Fruit fly (Drosophila melanogaster) whole organism, embryonic: ENCODE data around the gene Gclm.

Experiments used
- B-H2 ChIP-seq: fragments of 200-800 bp; sonication (Bioruptor generic); optimal IDR thresholded peaks from 2 replicates; lab custom pipeline; 2018; ENCODE audit warnings: missing biosample characterization, mild to moderate bottlenecking, missing genetic modification characterization
- Bteb2 ChIP-seq: fragments of 200-800 bp; sonication (Bioruptor generic); optimal IDR thresholded peaks from 2 replicates; lab custom pipeline; 2016; ENCODE audit warnings: missing biosample characterization, missing genetic modification characterization
- CG1024 ChIP-seq: fragments of 200-800 bp; sonication (Bioruptor generic); IDR thresholded peaks from 2 replicates; pipeline ENCODE4 v1.3.6; 2022; ENCODE audit warnings: missing biosample characterization, missing genetic modification characterization
- CG10654 ChIP-seq: fragments of 200-800 bp; sonication (Bioruptor generic); optimal IDR thresholded peaks from 2 replicates; lab custom pipeline; 2016; ENCODE audit warnings: missing biosample characterization, missing genetic modification characterization
- CG12219 ChIP-seq: fragments of 200-800 bp; sonication (Bioruptor generic); optimal IDR thresholded peaks from 3 replicates; lab custom pipeline; 2018; ENCODE audit warnings: missing biosample characterization, mild to moderate bottlenecking, missing genetic modification characterization
- CG12299 ChIP-seq: fragments of 200-800 bp; sonication (Bioruptor generic); optimal IDR thresholded peaks from 2 replicates; lab custom pipeline; 2018; ENCODE audit warnings: missing biosample characterization, mild to moderate bottlenecking, missing genetic modification characterization
- CG12659 ChIP-seq: fragments of 200-800 bp; sonication (Bioruptor generic); optimal IDR thresholded peaks from 3 replicates; lab custom pipeline; 2017; ENCODE audit warnings: mild to moderate bottlenecking, missing biosample characterization, missing genetic modification reagents, missing genetic modification characterization
- CG12744 ChIP-seq: fragments of 200-800 bp; sonication (Bioruptor generic); optimal IDR thresholded peaks from 2 replicates; lab custom pipeline; 2016; ENCODE audit warnings: missing biosample characterization, missing genetic modification characterization
- CG13624 ChIP-seq: fragments of 200-800 bp; sonication (Bioruptor generic); optimal IDR thresholded peaks from 2 replicates; lab custom pipeline; 2016; ENCODE audit warnings: missing biosample characterization, missing genetic modification characterization
- CG14050 ChIP-seq: fragments of 200-800 bp; sonication (Bioruptor generic); IDR thresholded peaks from 3 replicates; pipeline ENCODE4 v1.3.6; 2022; ENCODE audit warnings: missing biosample characterization, missing genetic modification characterization
- CG14441 ChIP-seq: fragments of 200-800 bp; sonication (Bioruptor generic); IDR thresholded peaks from 2 replicates; pipeline ENCODE4 v1.3.6; 2022; ENCODE audit warnings: missing biosample characterization, missing genetic modification characterization
- CG15479 ChIP-seq: fragments of 200-800 bp; sonication (Bioruptor generic); optimal IDR thresholded peaks from 3 replicates; lab custom pipeline; 2019; ENCODE audit warnings: missing biosample characterization, mild to moderate bottlenecking, missing genetic modification characterization, moderate library complexity
- CG15601 ChIP-seq: fragments of 200-800 bp; sonication (Bioruptor generic); optimal IDR thresholded peaks from 3 replicates; lab custom pipeline; 2019; ENCODE audit warnings: missing biosample characterization, mild to moderate bottlenecking, missing genetic modification characterization, moderate library complexity
- CG17186 ChIP-seq: fragments of 200-800 bp; sonication (Bioruptor generic); optimal IDR thresholded peaks from 3 replicates; lab custom pipeline; 2017; ENCODE audit warnings: missing biosample characterization, missing genetic modification reagents, missing genetic modification characterization
- CG17361 ChIP-seq: fragments of 200-800 bp; sonication (Bioruptor generic); IDR thresholded peaks from 3 replicates; pipeline ENCODE4 v1.3.6; 2022; ENCODE audit warnings: missing biosample characterization, missing genetic modification characterization
- CG18599 ChIP-seq: fragments of 200-800 bp; sonication (Bioruptor generic); optimal IDR thresholded peaks from 3 replicates; lab custom pipeline; 2017; ENCODE audit warnings: missing biosample characterization, missing genetic modification characterization, mild to moderate bottlenecking, moderate library complexity, missing genetic modification reagents
- CG31224 ChIP-seq: fragments of 200-800 bp; sonication (Bioruptor generic); IDR thresholded peaks from 2 replicates; pipeline ENCODE4 v1.3.6; 2022; ENCODE audit warnings: missing biosample characterization, missing genetic modification characterization
- CG4820 ChIP-seq: fragments of 200-800 bp; sonication (Bioruptor generic); optimal IDR thresholded peaks from 3 replicates; lab custom pipeline; 2016; ENCODE audit warnings: missing biosample characterization, missing genetic modification characterization
- CG6765 ChIP-seq: fragments of 200-800 bp; sonication (Bioruptor generic); optimal IDR thresholded peaks from 3 replicates; lab custom pipeline; 2017; ENCODE audit warnings: missing biosample characterization, mild to moderate bottlenecking, missing genetic modification characterization
- CG7556 ChIP-seq: fragments of 200-800 bp; sonication (Bioruptor generic); optimal IDR thresholded peaks from 2 replicates; lab custom pipeline; 2017; ENCODE audit warnings: missing biosample characterization, mild to moderate bottlenecking, missing genetic modification characterization
- CG7963 ChIP-seq: fragments of 200-800 bp; sonication (Bioruptor generic); IDR thresholded peaks from 3 replicates; pipeline ENCODE4 v1.3.6; 2022; ENCODE audit warnings: missing biosample characterization, missing genetic modification characterization; ENCODE audit not compliant: partially characterized antibody
- CG8388 ChIP-seq: fragments of 200-800 bp; sonication (Bioruptor generic); optimal IDR thresholded peaks from 2 replicates; lab custom pipeline; 2019; ENCODE audit warnings: missing biosample characterization, mild to moderate bottlenecking, missing genetic modification characterization, moderate library complexity
- D19B ChIP-seq: fragments of 200-800 bp; sonication (Bioruptor generic); optimal IDR thresholded peaks from 2 replicates; lab custom pipeline; 2017; ENCODE audit warnings: missing biosample characterization, mild to moderate bottlenecking, missing genetic modification characterization
- Dip2 ChIP-seq: fragments of 200-800 bp; sonication (Bioruptor generic); IDR thresholded peaks from 2 replicates; pipeline ENCODE4 v1.3.6; 2022; ENCODE audit warnings: missing biosample characterization, missing genetic modification characterization
- Fer2 ChIP-seq: fragments of 200-800 bp; sonication (Bioruptor generic); optimal IDR thresholded peaks from 2 replicates; lab custom pipeline; 2018; ENCODE audit warnings: missing biosample characterization, mild to moderate bottlenecking, missing genetic modification characterization, moderate library complexity
- HHEX ChIP-seq: fragments of 200-800 bp; sonication (Bioruptor generic); optimal IDR thresholded peaks from 3 replicates; lab custom pipeline; 2017; ENCODE audit warnings: missing biosample characterization, mild to moderate bottlenecking, missing genetic modification characterization, missing genetic modification reagents
- Lhr ChIP-seq: fragments of 200-800 bp; sonication (Bioruptor generic); optimal IDR thresholded peaks from 3 replicates; lab custom pipeline; 2017; ENCODE audit warnings: mild to moderate bottlenecking, missing biosample characterization, missing genetic modification reagents, missing genetic modification characterization
- MESR4 ChIP-seq: fragments of 200-800 bp; sonication (Bioruptor generic); optimal IDR thresholded peaks from 2 replicates; lab custom pipeline; 2018; ENCODE audit warnings: missing biosample characterization, mild to moderate bottlenecking, missing genetic modification characterization, moderate library complexity
- MTF-1 ChIP-seq: fragments of 200-800 bp; sonication (Bioruptor generic); optimal IDR thresholded peaks from 2 replicates; lab custom pipeline; 2018; ENCODE audit warnings: missing biosample characterization, mild to moderate bottlenecking, missing genetic modification characterization, borderline replicate concordance
- Myb ChIP-seq: fragments of 200-800 bp; sonication (Bioruptor generic); optimal IDR thresholded peaks from 2 replicates; lab custom pipeline; 2016; ENCODE audit warnings: missing biosample characterization, missing genetic modification characterization
- abd-A ChIP-seq: fragments of 200-800 bp; sonication (Bioruptor generic); optimal IDR thresholded peaks from 3 replicates; lab custom pipeline; 2019; ENCODE audit warnings: missing biosample characterization, mild to moderate bottlenecking, missing genetic modification characterization, moderate library complexity
- chinmo ChIP-seq: fragments of 200-800 bp; sonication (Bioruptor generic); IDR thresholded peaks from 4 replicates; pipeline ENCODE4 v1.3.6; 2022; ENCODE audit warnings: missing biosample characterization, missing genetic modification characterization; ENCODE audit not compliant: partially characterized antibody
- disco-r ChIP-seq: fragments of 200-800 bp; sonication (Bioruptor generic); optimal IDR thresholded peaks from 2 replicates; lab custom pipeline; 2016; ENCODE audit warnings: missing biosample characterization, missing genetic modification characterization
- ewg ChIP-seq: fragments of 200-800 bp; sonication (Bioruptor generic); optimal IDR thresholded peaks from 3 replicates; lab custom pipeline; 2017; ENCODE audit warnings: mild to moderate bottlenecking, missing biosample characterization, missing genetic modification reagents, missing genetic modification characterization
- fu2 ChIP-seq: fragments of 200-800 bp; sonication (Bioruptor generic); optimal IDR thresholded peaks from 2 replicates; lab custom pipeline; 2016; ENCODE audit warnings: missing biosample characterization, missing genetic modification characterization
- gcm ChIP-seq: fragments of 200-800 bp; sonication (Bioruptor generic); optimal IDR thresholded peaks from 2 replicates; lab custom pipeline; 2019; ENCODE audit warnings: missing biosample characterization, mild to moderate bottlenecking, missing genetic modification characterization, moderate library complexity
- gfzf ChIP-seq: fragments of 200-800 bp; sonication (Bioruptor generic); optimal IDR thresholded peaks from 2 replicates; lab custom pipeline; 2016; ENCODE audit warnings: missing biosample characterization, mild to moderate bottlenecking, missing genetic modification characterization, moderate library complexity
- hb ChIP-seq: fragments of 200-800 bp; sonication (Bioruptor generic); IDR thresholded peaks from 3 replicates; pipeline ENCODE4 v1.3.6; 2022; ENCODE audit warnings: missing biosample characterization, missing genetic modification characterization; ENCODE audit not compliant: partially characterized antibody
- nom ChIP-seq: fragments of 200-800 bp; sonication (Bioruptor generic); optimal IDR thresholded peaks from 2 replicates; lab custom pipeline; 2017; ENCODE audit warnings: missing biosample characterization, missing genetic modification characterization, mild to moderate bottlenecking, moderate library complexity, missing genetic modification reagents
- onecut ChIP-seq: fragments of 200-800 bp; sonication (Bioruptor generic); IDR thresholded peaks from 2 replicates; pipeline ENCODE4 v1.3.6; 2022; ENCODE audit warnings: missing biosample characterization, missing genetic modification characterization
- peb ChIP-seq: fragments of 200-800 bp; sonication (Bioruptor generic); IDR thresholded peaks from 2 replicates; pipeline ENCODE4 v1.3.6; 2022; ENCODE audit warnings: missing biosample characterization, missing genetic modification characterization
- ro ChIP-seq: fragments of 200-800 bp; sonication (Bioruptor generic); IDR thresholded peaks from 2 replicates; pipeline ENCODE4 v1.3.6; 2022; ENCODE audit warnings: missing biosample characterization, missing genetic modification characterization
- seq ChIP-seq: fragments of 200-800 bp; sonication (Bioruptor generic); IDR thresholded peaks from 2 replicates; pipeline ENCODE4 v1.3.6; 2022; ENCODE audit warnings: missing biosample characterization, missing genetic modification characterization
- sna ChIP-seq: fragments of 200-800 bp; sonication (Bioruptor generic); IDR thresholded peaks from 2 replicates; pipeline ENCODE4 v1.3.6; 2022; ENCODE audit warnings: missing biosample characterization, missing genetic modification characterization; ENCODE audit not compliant: partially characterized antibody
- yki ChIP-seq: fragments of >200 bp; optimal IDR thresholded peaks from 3 replicates; lab custom pipeline; 2018
- zen ChIP-seq: fragments of 200-800 bp; sonication (Bioruptor generic); optimal IDR thresholded peaks from 3 replicates; lab custom pipeline; 2018; ENCODE audit warnings: missing biosample characterization, mild to moderate bottlenecking, missing genetic modification characterization, moderate library complexity
- zfh2 ChIP-seq: fragments of 200-800 bp; sonication (Bioruptor generic); optimal IDR thresholded peaks from 2 replicates; lab custom pipeline; 2016; ENCODE audit warnings: missing biosample characterization, missing genetic modification characterization

Gene Gclm

DNA sequence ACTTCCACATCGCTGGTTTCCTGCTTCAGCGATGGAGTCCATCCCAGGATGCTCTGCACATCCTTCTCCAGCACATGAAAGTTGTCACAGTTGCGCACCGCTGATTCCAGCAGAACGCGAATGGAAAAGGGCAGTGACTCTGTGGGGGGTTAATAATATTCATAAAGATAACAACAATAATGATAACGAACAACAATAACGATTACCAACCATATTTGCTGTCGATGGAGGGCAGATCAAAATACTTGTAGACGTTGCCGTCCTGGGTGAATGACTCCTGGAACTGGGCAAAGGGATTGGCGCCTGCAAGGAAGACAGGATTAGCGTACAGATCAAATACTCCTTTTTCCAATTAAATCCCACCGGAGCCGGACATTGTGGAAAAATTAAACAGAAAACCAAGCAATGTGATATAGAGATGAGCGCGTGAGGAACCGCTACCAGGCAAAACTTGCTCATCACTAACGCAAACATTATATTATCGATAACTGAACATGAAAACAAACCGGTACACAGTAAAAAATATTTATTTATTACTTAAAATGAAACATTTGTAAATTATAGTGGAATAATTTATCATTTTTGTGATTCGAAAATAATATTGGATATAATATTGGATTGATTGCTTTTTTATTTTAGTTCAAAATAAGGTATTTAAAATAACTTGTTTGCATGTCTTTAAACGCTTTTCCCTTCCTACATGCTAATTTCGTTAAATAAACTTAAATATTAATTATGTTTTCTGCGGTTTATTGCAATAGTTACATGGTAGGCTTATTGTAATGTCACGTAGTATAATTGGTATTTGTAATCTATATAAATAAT is 38.1 kb upstream of the Gclm start, which contains the start of gene Irp-1A (continued):
- TF ChIP-seq zen (peak; percentile 57), MESR4 (peak; percentile 62), CG12744 (no peak), CG15479 (no peak), CG4820 (GFP tag; lab: Kevin White, UChicago) (peak; percentile 2), fu2 (GFP tag; lab: Kevin White, UChicago) (no peak), CG8388 (GFP tag; lab: Kevin White, UChicago) (peak; percentile 76), CG10654 (GFP tag; lab: Kevin White, UChicago) (peak; percentile 49), ewg (GFP tag; lab: Kevin White, UChicago) (peak; percentile 19), peb (GFP tag; lab: Robert Waterston, UW) (peak; percentile 32; the same call in 1 of the 2 replicates), ro (GFP tag; lab: Robert Waterston, UW) (no peak), CG1024 (GFP tag; lab: Robert Waterston, UW) (peak; percentile 38; the same call in 1 of the 2 replicates), Dip2 (no peak), CG15601 (peak; percentile 70), onecut (peak; percentile 58), CG17361 (GFP tag; lab: Robert Waterston, UW) (peak; percentile 87), CG7963 (GFP tag; lab: Robert Waterston, UW) (peak; percentile 65), gfzf (peak; percentile 16), CG14050 (GFP tag; lab: Robert Waterston, UW) (peak; percentile 36; the same call in 1 of the 3 replicates), zfh2 (peak; percentile 14), gcm (GFP tag; lab: Kevin White, UChicago) (peak; percentile 84)
- TF ChIP-seq, all 482 proteins: peak for 325

dm6 chr3R:22720808-22721306 is 34.5 kb upstream of the Gclm start, which contains the start of gene wge:
Gene wge, minus strand, starts transcription at chr3R:22721150.
- TF ChIP-seq MTF-1 (GFP tag; lab: Kevin White, UChicago) (no peak), yki (lab: Kevin White, UChicago) (no peak), CG17186 (no peak), Bteb2 (GFP tag; lab: Kevin White, UChicago) (no peak), Lhr (no peak), CG13624 (GFP tag; lab: Kevin White, UChicago) (no peak), HHEX (GFP tag; lab: Kevin White, UChicago) (no peak), Myb (GFP tag; lab: Kevin White, UChicago) (no peak), CG12219 (GFP tag; lab: Kevin White, UChicago) (no peak), D19B (GFP tag; lab: Kevin White, UChicago) (no peak), onecut (no peak), CG18599 (GFP tag; lab: Kevin White, UChicago) (no peak), seq (no peak), fu2 (GFP tag; lab: Kevin White, UChicago) (no peak), nom (GFP tag; lab: Kevin White, UChicago) (peak; percentile 95), disco-r (GFP tag; lab: Kevin White, UChicago) (no peak), Fer2 (no peak), sna (GFP tag; lab: Robert Waterston, UW) (no peak; the same call in 1 of the 2 replicates), abd-A (tag; lab: Kevin White, UChicago) (peak; percentile 31), CG31224 (GFP tag; lab: Robert Waterston, UW) (no peak), CG12659 (GFP tag; lab: Kevin White, UChicago) (peak; percentile 30), CG6765 (GFP tag; lab: Kevin White, UChicago) (no peak), CG12299 (no peak), B-H2 (no peak), chinmo (GFP tag; lab: Robert Waterston, UW) (peak; percentile 71; the same call in 1 of the 4 replicates), CG10654 (GFP tag; lab: Kevin White, UChicago) (no peak), CG14441 (GFP tag; lab: Robert Waterston, UW) (no peak), hb (GFP tag; lab: Robert Waterston, UW) (peak; percentile 67; the same call in 2 of the 3 replicates), CG7556 (GFP tag; lab: Kevin White, UChicago) (no peak)
